Worm (Caenorhabditis elegans) whole organism, young adult: ENCODE data around the gene catp-7.

ENCODE experiments used
- D2030.7 ChIP-seq: fragments of 200-800 bp; sonication (Bioruptor generic); IDR thresholded peaks from 2 replicates; pipeline ENCODE4 v1.3.6; 2022; ENCODE audit warnings: missing genetic modification reagents, missing genetic modification characterization, missing compliant biosample characterization
- F49E8.2 ChIP-seq: sonication (generic microtip); optimal IDR thresholded peaks from 3 replicates; lab custom pipeline; 2017; ENCODE audit warnings: missing genetic modification characterization, mild to moderate bottlenecking, missing compliant biosample characterization, antibody characterized with exemption, moderate library complexity; ENCODE audit not compliant: insufficient read depth
- dox-1 ChIP-seq: fragments of 200-800 bp; sonication (Bioruptor generic); IDR thresholded peaks from 2 replicates; pipeline ENCODE4 v1.3.6; 2022; ENCODE audit warnings: missing genetic modification reagents, missing genetic modification characterization, missing compliant biosample characterization
- efl-1 ChIP-seq: fragments of 150-350 bp; optimal IDR thresholded peaks from 2 replicates; lab custom pipeline; 2014; ENCODE audit warnings: missing biosample characterization, missing genetic modification reagents, missing genetic modification characterization
- hmg-1.2 ChIP-seq: fragments of 200-800 bp; sonication (Bioruptor generic); IDR thresholded peaks from 2 replicates; pipeline ENCODE4 v1.3.6; 2022; ENCODE audit warnings: missing genetic modification reagents, missing genetic modification characterization, missing compliant biosample characterization
- mxl-1 ChIP-seq: sonication (generic microtip); optimal IDR thresholded peaks from 2 replicates; lab custom pipeline; 2016; ENCODE audit warnings: missing genetic modification characterization, missing compliant biosample characterization
- nfya-1 ChIP-seq: sonication (generic microtip); optimal IDR thresholded peaks from 2 replicates; lab custom pipeline; 2017; ENCODE audit warnings: antibody characterized with exemption, missing compliant biosample characterization, missing genetic modification characterization, borderline replicate concordance; ENCODE audit not compliant: insufficient read depth
- nhr-120 ChIP-seq: fragments of 200-800 bp; sonication (Bioruptor generic); IDR thresholded peaks from 2 replicates; pipeline ENCODE4 v1.3.6; 2022; ENCODE audit warnings: missing genetic modification characterization, missing compliant biosample characterization
- nhr-90 ChIP-seq: sonication (generic microtip); optimal IDR thresholded peaks from 2 replicates; lab custom pipeline; 2016; ENCODE audit warnings: missing genotype, mild to moderate bottlenecking, missing genetic modification characterization, missing compliant biosample characterization
- pha-4 ChIP-seq: fragments of 150-350 bp; sonication (generic microtip); optimal IDR thresholded peaks from 2 replicates; lab custom pipeline; 2014; ENCODE audit warnings: missing biosample characterization, missing genetic modification reagents, missing genetic modification characterization
- rpc-1 ChIP-seq, 2 experiments: fragments of 150-350 bp in 1 of 2; sonication (generic microtip) in 1 of 2; optimal IDR thresholded peaks; 2 replicates each; lab custom pipeline; 2014 to 2018; ENCODE audit warnings: missing biosample characterization in 1 of 2, missing genetic modification characterization in 1 of 2, missing genetic modification reagents in 1 of 2, missing genotype in 1 of 2
- unc-130 ChIP-seq: sonication (generic microtip); optimal IDR thresholded peaks from 2 replicates; lab custom pipeline; 2016; ENCODE audit warnings: missing genetic modification reagents, missing genetic modification characterization, missing compliant biosample characterization
- unc-62 ChIP-seq: fragments of 150-350 bp; optimal IDR thresholded peaks from 2 replicates; lab custom pipeline; 2014; ENCODE audit warnings: missing biosample characterization, missing genetic modification reagents, missing genetic modification characterization
- ztf-3 ChIP-seq: fragments of 200-800 bp; sonication (Bioruptor generic); optimal IDR thresholded peaks from 2 replicates; lab custom pipeline; 2018; ENCODE audit warnings: mild to moderate bottlenecking, missing genetic modification characterization, missing compliant biosample characterization

DNA sequence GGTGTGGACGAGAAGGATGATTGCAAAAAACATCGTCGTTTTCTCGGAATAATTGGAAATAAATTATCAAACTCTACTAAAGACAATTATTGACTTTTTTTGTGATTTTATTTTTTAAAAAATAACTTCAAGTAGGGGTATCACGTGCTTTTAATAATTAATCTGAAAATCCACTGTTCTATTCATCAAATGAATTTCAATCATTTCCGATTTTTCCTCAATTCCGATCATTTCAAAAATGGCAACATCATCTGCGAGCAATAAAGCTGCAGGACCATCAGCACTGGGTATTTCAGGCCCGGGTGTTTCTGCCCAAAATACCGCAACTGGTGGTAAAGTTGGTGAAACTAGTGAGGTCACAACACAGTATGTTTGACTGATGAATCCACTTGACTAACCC, 31.3 kb downstream of the catp-7 start, which contains the start of the genes F42A9.7 and F42A9.3:
- TF ChIP-seq hmg-1.2 (GFP tag; lab: Robert Waterston, UW) (no peak), mxl-1 (tag; lab: Kevin White, UChicago) (no peak), nfya-1 (tag; lab: Kevin White, UChicago) (no peak), nhr-120 (GFP tag; lab: Robert Waterston, UW) (no peak), nhr-90 (tag; lab: Kevin White, UChicago) (no peak), unc-130 (GFP tag; lab: Kevin White, UChicago) (no peak), efl-1 (GFP tag; lab: Kevin White, UChicago) (no peak), pha-4 (tag; lab: Kevin White, UChicago) (no peak), unc-62 (GFP tag; lab: Kevin White, UChicago) (no peak), D2030.7 (GFP tag; lab: Robert Waterston, UW) (no peak), ztf-3 (GFP tag; lab: Kevin White, UChicago) (no peak), F49E8.2 (tag; lab: Kevin White, UChicago) (no peak), rpc-1 (optimal IDR thresholded peaks at IDR 0.05; lab: Kevin White, UChicago) (no peak), rpc-1 (tag; optimal IDR thresholded peaks at IDR 0.05; lab: Kevin White, UChicago) (no peak), dox-1 (GFP tag; lab: Robert Waterston, UW) (no peak)
